Fruit fly (Drosophila melanogaster): ENCODE measurements around the gene mtgo.

The mtgo gene

DNA sequence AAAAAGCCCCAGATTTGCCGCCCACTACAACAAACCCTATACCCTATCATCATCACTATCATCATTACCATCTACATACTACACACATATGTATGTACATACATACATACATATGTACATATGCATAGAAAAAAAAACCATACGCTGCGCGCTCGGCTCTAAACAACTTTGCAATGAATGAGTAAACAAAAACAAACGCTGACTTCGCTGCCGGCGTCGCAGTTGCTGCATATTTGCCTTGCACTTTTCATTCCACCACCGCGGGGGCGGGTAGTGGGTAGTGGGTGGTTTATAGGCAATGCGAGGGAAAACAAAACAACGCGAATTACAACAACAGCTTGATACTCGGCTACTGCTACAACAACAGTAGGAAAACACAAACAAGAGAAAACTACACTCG lies 21.7 kb upstream of the mtgo start (continued):
- TF ChIP-seq CG15073 (GFP tag; optimal IDR thresholded peaks at IDR 0.05) (no peak), twi (tag; optimal IDR thresholded peaks at IDR 0.05) (peak; percentile 44), crp (GFP tag; optimal IDR thresholded peaks at IDR 0.05) (no peak), D19A (tag; optimal IDR thresholded peaks at IDR 0.05) (no peak), dmrt11E (tag; optimal IDR thresholded peaks at IDR 0.05) (peak; percentile 2), CG11093 (GFP tag; IDR thresholded peaks at IDR 0.05) (no peak), Ptx1 (GFP tag; IDR thresholded peaks at IDR 0.05) (no peak), org-1 (GFP tag; optimal IDR thresholded peaks at IDR 0.05) (peak; percentile 12), ato (GFP tag; IDR thresholded peaks at IDR 0.05; ENCODE audit: partially characterized antibody) (no peak), CG13424 (tag; optimal IDR thresholded peaks at IDR 0.05) (no peak), CG12155 (GFP tag; optimal IDR thresholded peaks at IDR 0.05) (no peak), ara (GFP tag; IDR thresholded peaks at IDR 0.05) (no peak), sisA (GFP tag; IDR thresholded peaks at IDR 0.05) (no peak), CG13894 (tag; optimal IDR thresholded peaks at IDR 0.05) (no peak), unpg (GFP tag; optimal IDR thresholded peaks at IDR 0.05) (no peak), hbn (GFP tag; IDR thresholded peaks at IDR 0.05; ENCODE audit: partially characterized antibody) (no peak), sob (GFP tag; IDR thresholded peaks at IDR 0.05) (no peak), amos (GFP tag; IDR thresholded peaks at IDR 0.05; ENCODE audit: partially characterized antibody) (no peak), D (optimal IDR thresholded peaks at IDR 0.05) (no peak), D (GFP tag; optimal IDR thresholded peaks at IDR 0.05) (no peak), Hr78 (GFP tag; optimal IDR thresholded peaks at IDR 0.05) (no peak), Hmx (GFP tag; optimal IDR thresholded peaks at IDR 0.05) (no peak), Med (GFP tag) (peak; percentile 62), fru (optimal IDR thresholded peaks at IDR 0.05) (no peak), HLH3B (GFP tag; IDR thresholded peaks at IDR 0.05) (no peak; the same call in 1 of the 2 replicates), Blimp-1 (GFP tag; optimal IDR thresholded peaks at IDR 0.05) (peak; percentile 27), HLHmδ (GFP tag; optimal IDR thresholded peaks at IDR 0.05) (peak; percentile 1), mam (GFP tag; optimal IDR thresholded peaks at IDR 0.05) (no peak), CG10274 (GFP tag; optimal IDR thresholded peaks at IDR 0.05) (no peak), bcd (GFP tag; optimal IDR thresholded peaks at IDR 0.05) (no peak), wek (GFP tag; optimal IDR thresholded peaks at IDR 0.05) (peak; percentile 27), salm (tag; optimal IDR thresholded peaks at IDR 0.05) (no peak), inv (GFP tag; IDR thresholded peaks at IDR 0.05; ENCODE audit: partially characterized antibody) (no peak), lmd (GFP tag; IDR thresholded peaks at IDR 0.05) (no peak), CG15479 (GFP tag; optimal IDR thresholded peaks at IDR 0.05) (no peak), psq (GFP tag; optimal IDR thresholded peaks at IDR 0.05) (no peak), Dref (GFP tag; IDR thresholded peaks at IDR 0.05) (no peak), Gug (GFP tag; IDR thresholded peaks at IDR 0.05) (no peak), CG30431 (GFP tag; optimal IDR thresholded peaks at IDR 0.05) (no peak), CG8924 (tag; optimal IDR thresholded peaks at IDR 0.05) (no peak), zf30C (GFP tag; optimal IDR thresholded peaks at IDR 0.05) (no peak), insv (GFP tag; optimal IDR thresholded peaks at IDR 0.05) (no peak), CG10267 (tag; optimal IDR thresholded peaks at IDR 0.05) (no peak), Gsc (GFP tag; IDR thresholded peaks at IDR 0.05) (no peak), oc (tag; optimal IDR thresholded peaks at IDR 0.05) (peak; percentile 47), maf-S (GFP tag; optimal IDR thresholded peaks at IDR 0.05) (no peak), Myb (GFP tag; optimal IDR thresholded peaks at IDR 0.05) (no peak), ems (GFP tag; optimal IDR thresholded peaks at IDR 0.05) (no peak), h (optimal IDR thresholded peaks at IDR 0.05) (no peak), HmgD (GFP tag; optimal IDR thresholded peaks at IDR 0.05) (no peak), Ada2b (GFP tag; IDR thresholded peaks at IDR 0.05) (no peak), CG15601 (tag; optimal IDR thresholded peaks at IDR 0.05) (peak; percentile 32)

Measured in whole organism, embryonic.